Worm (Caenorhabditis elegans): ENCODE data around the gene gcsh-1.

ce11 chrX:14516560-14516959 lies 1.7 kb upstream of the gcsh-1 start, which contains the start of gene D1025.10:
- TF ChIP-seq pha-4 (tag; optimal IDR thresholded peaks at IDR 0.05) (no peak), lin-13 (tag; optimal IDR thresholded peaks at IDR 0.05) (no peak)

Measured in whole organism, mixed stage, embryonic.